Worm (Caenorhabditis elegans) whole organism, late embryonic: ENCODE measurements around the gene syg-2.

ENCODE experiments used
- K02D7.2 ChIP-seq: sonication (generic microtip); optimal IDR thresholded peaks from 2 replicates; lab custom pipeline; 2017; ENCODE audit warnings: mild to moderate bottlenecking, missing genetic modification characterization, missing compliant biosample characterization
- ama-1 ChIP-seq: fragments of 150-350 bp; optimal IDR thresholded peaks from 2 replicates; lab custom pipeline; 2014
- ceh-14 ChIP-seq: sonication (generic microtip); optimal IDR thresholded peaks from 2 replicates; lab custom pipeline; 2016; ENCODE audit warnings: missing genotype, missing genetic modification characterization, missing compliant biosample characterization
- ceh-18 ChIP-seq: sonication (generic microtip); optimal IDR thresholded peaks from 2 replicates; lab custom pipeline; 2016; ENCODE audit warnings: missing genetic modification characterization, missing compliant biosample characterization
- ceh-2 ChIP-seq: sonication (generic microtip); optimal IDR thresholded peaks from 2 replicates; lab custom pipeline; 2016; ENCODE audit warnings: missing genotype, missing genetic modification characterization, missing compliant biosample characterization
- ceh-22 ChIP-seq: sonication (generic microtip); optimal IDR thresholded peaks from 2 replicates; lab custom pipeline; 2017; ENCODE audit warnings: missing biosample characterization, missing genetic modification characterization
- ceh-30 ChIP-seq: fragments of 150-350 bp; optimal IDR thresholded peaks from 2 replicates; lab custom pipeline; 2014; ENCODE audit warnings: missing biosample characterization, missing genetic modification characterization
- ceh-31 ChIP-seq: sonication (generic microtip); optimal IDR thresholded peaks from 2 replicates; lab custom pipeline; 2016; ENCODE audit warnings: missing genetic modification characterization, missing compliant biosample characterization
- ceh-34 ChIP-seq: sonication (generic microtip); optimal IDR thresholded peaks from 2 replicates; lab custom pipeline; 2016; ENCODE audit warnings: mild to moderate bottlenecking, missing genetic modification characterization, missing compliant biosample characterization
- ceh-45 ChIP-seq: fragments of 200-800 bp; sonication (Bioruptor generic); IDR thresholded peaks from 2 replicates; pipeline ENCODE4 v1.3.6; 2022; ENCODE audit warnings: missing genetic modification reagents, missing genetic modification characterization, missing compliant biosample characterization
- ceh-48 ChIP-seq: sonication (generic microtip); optimal IDR thresholded peaks from 2 replicates; lab custom pipeline; 2016; ENCODE audit warnings: missing genetic modification characterization, inconsistent platforms, missing compliant biosample characterization
- ceh-6 ChIP-seq: fragments of 200-800 bp; sonication (Bioruptor generic); optimal IDR thresholded peaks from 2 replicates; lab custom pipeline; 2018; ENCODE audit warnings: mild to moderate bottlenecking, missing genetic modification characterization, missing compliant biosample characterization
- ceh-9 ChIP-seq: sonication (generic microtip); optimal IDR thresholded peaks from 2 replicates; lab custom pipeline; 2016; ENCODE audit warnings: mild to moderate bottlenecking, missing genetic modification characterization, inconsistent platforms, missing compliant biosample characterization
- che-1 ChIP-seq: sonication (generic microtip); optimal IDR thresholded peaks from 2 replicates; lab custom pipeline; 2016; ENCODE audit warnings: mild to moderate bottlenecking, missing genetic modification characterization, missing compliant biosample characterization
- dmd-4 ChIP-seq: sonication (generic microtip); optimal IDR thresholded peaks from 2 replicates; lab custom pipeline; 2016; ENCODE audit warnings: borderline replicate concordance, missing genetic modification characterization, missing compliant biosample characterization
- elt-4 ChIP-seq: sonication (generic microtip); optimal IDR thresholded peaks from 2 replicates; lab custom pipeline; 2016; ENCODE audit warnings: missing genetic modification characterization, missing compliant biosample characterization
- fkh-10 ChIP-seq: fragments of 150-350 bp; optimal IDR thresholded peaks from 2 replicates; lab custom pipeline; 2014; ENCODE audit warnings: missing biosample characterization, missing genetic modification reagents, missing genetic modification characterization
- hlh-30 ChIP-seq: sonication (generic microtip); optimal IDR thresholded peaks from 2 replicates; lab custom pipeline; 2017; ENCODE audit warnings: antibody characterized with exemption, missing genetic modification characterization, missing compliant biosample characterization; ENCODE audit not compliant: insufficient read depth
- hlh-6 ChIP-seq: sonication (generic microtip); optimal IDR thresholded peaks from 2 replicates; lab custom pipeline; 2016; ENCODE audit warnings: missing genotype, missing genetic modification characterization, missing compliant biosample characterization
- hlh-8 ChIP-seq: sonication (generic microtip); optimal IDR thresholded peaks from 2 replicates; lab custom pipeline; 2016; ENCODE audit warnings: missing genotype, missing genetic modification characterization, missing compliant biosample characterization
- nfya-1 ChIP-seq: sonication (generic microtip); optimal IDR thresholded peaks from 2 replicates; lab custom pipeline; 2017; ENCODE audit warnings: missing genetic modification characterization, mild to moderate bottlenecking, missing compliant biosample characterization, antibody characterized with exemption, moderate library complexity
- nhr-11 ChIP-seq: fragments of 150-350 bp; optimal IDR thresholded peaks from 2 replicates; lab custom pipeline; 2014; ENCODE audit warnings: missing biosample characterization, missing genetic modification characterization
- nhr-232 ChIP-seq: sonication (generic microtip); optimal IDR thresholded peaks from 2 replicates; lab custom pipeline; 2016; ENCODE audit warnings: missing genetic modification characterization, missing compliant biosample characterization
- npax-4 ChIP-seq: sonication (generic microtip); optimal IDR thresholded peaks from 2 replicates; lab custom pipeline; 2016; ENCODE audit warnings: missing genetic modification characterization, missing compliant biosample characterization
- odd-2 ChIP-seq: sonication (generic microtip); optimal IDR thresholded peaks from 2 replicates; lab custom pipeline; 2017; ENCODE audit warnings: antibody characterized with exemption, mild to moderate bottlenecking, missing genetic modification characterization, missing compliant biosample characterization
- pax-1 ChIP-seq: fragments of 150-350 bp; optimal IDR thresholded peaks from 2 replicates; lab custom pipeline; 2014; ENCODE audit warnings: missing biosample characterization, missing genetic modification characterization
- pha-2 ChIP-seq: sonication (generic microtip); optimal IDR thresholded peaks from 2 replicates; lab custom pipeline; 2017; ENCODE audit warnings: mild to moderate bottlenecking, missing genetic modification characterization, missing compliant biosample characterization
- pha-4 ChIP-seq: fragments of 150-350 bp; optimal IDR thresholded peaks from 2 replicates; lab custom pipeline; 2018; ENCODE audit warnings: missing biosample characterization, missing genetic modification reagents, missing genetic modification characterization
- pros-1 ChIP-seq: fragments of 150-350 bp; optimal IDR thresholded peaks from 2 replicates; lab custom pipeline; 2014; ENCODE audit warnings: missing biosample characterization, missing genetic modification reagents, missing genetic modification characterization
- ref-2 ChIP-seq: sonication (generic microtip); optimal IDR thresholded peaks from 2 replicates; lab custom pipeline; 2016; ENCODE audit warnings: missing genetic modification characterization, missing compliant biosample characterization
- rnt-1 ChIP-seq: sonication (generic microtip); optimal IDR thresholded peaks from 2 replicates; lab custom pipeline; 2016; ENCODE audit warnings: missing genetic modification characterization, missing compliant biosample characterization
- tbx-2 ChIP-seq: sonication (generic microtip); optimal IDR thresholded peaks from 2 replicates; lab custom pipeline; 2016; ENCODE audit warnings: missing genetic modification characterization, missing compliant biosample characterization
- ttx-3 ChIP-seq: sonication (generic microtip); optimal IDR thresholded peaks from 2 replicates; lab custom pipeline; 2016; ENCODE audit warnings: missing genetic modification reagents, missing genetic modification characterization, missing compliant biosample characterization
- unc-3 ChIP-seq, 2 experiments: fragments of 200-800 bp in 1 of 2; sonication (Bioruptor generic) in 1 of 2; sonication (generic microtip) in 1 of 2; conservative IDR thresholded peaks in 1 of 2; optimal IDR thresholded peaks in 1 of 2; 2 replicates each; pipeline versions ENCODE4 v1.3.6 to Lab custom; 2016 to 2022; ENCODE audit warnings: missing compliant biosample characterization in 2 of 2, missing genetic modification characterization in 2 of 2, missing genetic modification reagents in 1 of 2
- unc-42 ChIP-seq: sonication (generic microtip); optimal IDR thresholded peaks from 2 replicates; lab custom pipeline; 2016; ENCODE audit warnings: missing genotype, missing genetic modification characterization, missing compliant biosample characterization
- unc-55 ChIP-seq: sonication (generic microtip); optimal IDR thresholded peaks from 2 replicates; lab custom pipeline; 2017; ENCODE audit warnings: missing biosample characterization, missing genetic modification reagents, missing genetic modification characterization
- zip-5 ChIP-seq: sonication (generic microtip); optimal IDR thresholded peaks from 2 replicates; lab custom pipeline; 2016; ENCODE audit warnings: missing genetic modification characterization, missing compliant biosample characterization
- ztf-16 ChIP-seq: sonication (generic microtip); optimal IDR thresholded peaks from 2 replicates; lab custom pipeline; 2017; ENCODE audit warnings: missing genetic modification characterization, missing compliant biosample characterization

The syg-2 gene

ce11 chrX:14649224-14649623 lies 5.5 kb upstream of the syg-2 start:
- TF ChIP-seq ztf-16 (tag; lab: Kevin White, UChicago): no peak
- no peak for TF ChIP-seq ceh-2
- TF ChIP-seq ceh-48: peak; percentile 2
- peak; percentile 50 for TF ChIP-seq ceh-31 (tag; lab: Kevin White, UChicago)
- TF ChIP-seq unc-42: peak; percentile 100
- TF ChIP-seq ceh-6: peak; percentile 40
- no peak for TF ChIP-seq nhr-11 (tag; lab: Kevin White, UChicago)
- no peak for TF ChIP-seq unc-55 (GFP tag; lab: Kevin White, UChicago)
- TF ChIP-seq fkh-10: peak; percentile 62
- peak; percentile 44 for TF ChIP-seq ceh-14 (tag; lab: Kevin White, UChicago)
- TF ChIP-seq, all 69 proteins: peak for 6

ce11 chrX:14652058-14652457 lies 2.7 kb upstream of the syg-2 start:
- TF ChIP-seq nfya-1: no peak
- TF ChIP-seq odd-2: no peak
- TF ChIP-seq unc-42: peak; percentile 57

ce11 chrX:14653486-14653885 lies 1.3 kb upstream of the syg-2 start:
- TF ChIP-seq ref-2 (tag; lab: Kevin White, UChicago) (peak; percentile 10), nfya-1 (peak; percentile 16), tbx-2 (tag; lab: Kevin White, UChicago) (peak; percentile 18), rnt-1 (peak; percentile 52), ceh-18 (peak; percentile 60), unc-55 (GFP tag; lab: Kevin White, UChicago) (peak; percentile 64), ceh-22 (no peak), pax-1 (tag; lab: Kevin White, UChicago) (no peak)
- TF ChIP-seq, all 69 proteins: peak for 6

ce11 chrX:14657445-14657844 lies 2.7 kb downstream of the syg-2 start:
- TF ChIP-seq unc-3 (GFP tag; conservative IDR thresholded peaks at IDR 0.05; lab: Robert Waterston, UW) (no peak), unc-3 (tag; optimal IDR thresholded peaks at IDR 0.05; lab: Kevin White, UChicago) (no peak), pha-2 (tag; lab: Kevin White, UChicago) (no peak), dmd-4 (tag; lab: Kevin White, UChicago) (no peak), zip-5 (tag; lab: Kevin White, UChicago) (no peak), elt-4 (tag; lab: Kevin White, UChicago) (no peak), nhr-232 (tag; lab: Kevin White, UChicago) (no peak), ceh-30 (tag; lab: Kevin White, UChicago) (no peak), ztf-16 (tag; lab: Kevin White, UChicago) (no peak), ceh-45 (GFP tag; lab: Robert Waterston, UW) (no peak), hlh-6 (no peak), ceh-34 (tag; lab: Kevin White, UChicago) (no peak), nfya-1 (no peak), ttx-3 (no peak), ceh-18 (no peak), che-1 (tag; lab: Kevin White, UChicago) (no peak)

- TF ChIP-seq ceh-9 (tag; lab: Kevin White, UChicago): no peak
- TF ChIP-seq ceh-31 (tag; lab: Kevin White, UChicago): no peak
- peak; percentile 58 for TF ChIP-seq unc-55 (GFP tag; lab: Kevin White, UChicago)
- no peak for TF ChIP-seq pros-1
- no peak for TF ChIP-seq odd-2
Measured at ce11 chrX:14659454-14659853, 4.7 kb downstream of the syg-2 start.

- TF ChIP-seq zip-5 (tag; lab: Kevin White, UChicago) (no peak), K02D7.2 (no peak), ama-1 (no peak), nhr-11 (tag; lab: Kevin White, UChicago) (no peak), pax-1 (tag; lab: Kevin White, UChicago) (no peak), ceh-22 (no peak), pha-4 (tag; lab: Kevin White, UChicago) (no peak), dmd-4 (tag; lab: Kevin White, UChicago) (no peak), ceh-18 (no peak), npax-4 (tag; lab: Kevin White, UChicago) (no peak), hlh-30 (tag; lab: Kevin White, UChicago) (no peak), hlh-8 (tag; lab: Kevin White, UChicago) (no peak), ceh-45 (GFP tag; lab: Robert Waterston, UW) (no peak), ttx-3 (no peak), ceh-31 (tag; lab: Kevin White, UChicago) (no peak)
Measured at ce11 chrX:14661918-14662317, 7.2 kb downstream of the syg-2 start.
